Worm (Caenorhabditis elegans) whole organism, L2 larva: ENCODE results near the gene C09G9.5.

Experiments used
- C34F6.9 ChIP-seq: fragments of 150-350 bp; optimal IDR thresholded peaks from 2 replicates; lab custom pipeline; 2014; ENCODE audit warnings: missing biosample characterization, missing genetic modification characterization
- F13H6.1 ChIP-seq: sonication (generic microtip); optimal IDR thresholded peaks from 2 replicates; lab custom pipeline; 2016; ENCODE audit warnings: missing genetic modification characterization, missing compliant biosample characterization
- R02D3.7 ChIP-seq: fragments of 150-350 bp; optimal IDR thresholded peaks from 2 replicates; lab custom pipeline; 2014; ENCODE audit warnings: missing biosample characterization, missing genetic modification characterization
- Y55F3AM.14 ChIP-seq: fragments of 200-800 bp; sonication (Bioruptor generic); optimal IDR thresholded peaks from 2 replicates; lab custom pipeline; 2018; ENCODE audit warnings: mild to moderate bottlenecking, missing genetic modification characterization, missing compliant biosample characterization
- alr-1 ChIP-seq: fragments of 150-350 bp; optimal IDR thresholded peaks from 2 replicates; lab custom pipeline; 2014; ENCODE audit warnings: missing biosample characterization, missing genetic modification characterization
- aly-2 ChIP-seq: fragments of 150-350 bp; optimal IDR thresholded peaks from 2 replicates; lab custom pipeline; 2014; ENCODE audit warnings: missing biosample characterization, missing genetic modification characterization
- ama-1 ChIP-seq: fragments of 150-350 bp; optimal IDR thresholded peaks from 2 replicates; lab custom pipeline; 2018; ENCODE audit warnings: inconsistent platforms
- blmp-1 ChIP-seq: sonication (generic microtip); optimal IDR thresholded peaks from 2 replicates; lab custom pipeline; 2017; ENCODE audit warnings: missing genetic modification characterization, mild to moderate bottlenecking, missing compliant biosample characterization, antibody characterized with exemption, moderate library complexity; ENCODE audit not compliant: insufficient read depth
- ceh-16 ChIP-seq: fragments of 150-350 bp; optimal IDR thresholded peaks from 2 replicates; lab custom pipeline; 2014; ENCODE audit warnings: missing biosample characterization, missing genetic modification characterization
- crh-2 ChIP-seq: sonication (generic microtip); optimal IDR thresholded peaks from 2 replicates; lab custom pipeline; 2017; ENCODE audit warnings: missing biosample characterization, missing genetic modification characterization
- egl-27 ChIP-seq: sonication (generic microtip); optimal IDR thresholded peaks from 3 replicates; lab custom pipeline; 2017; ENCODE audit warnings: missing biosample characterization, missing genetic modification reagents, missing genetic modification characterization
- elt-1 ChIP-seq: fragments of 150-350 bp; optimal IDR thresholded peaks from 2 replicates; lab custom pipeline; 2014; ENCODE audit warnings: missing biosample characterization, missing genetic modification characterization
- elt-3 ChIP-seq: sonication (generic microtip); optimal IDR thresholded peaks from 2 replicates; lab custom pipeline; 2017; ENCODE audit warnings: missing biosample characterization, missing genetic modification characterization
- fos-1 ChIP-seq: fragments of 150-350 bp; optimal IDR thresholded peaks from 2 replicates; lab custom pipeline; 2014; ENCODE audit warnings: missing biosample characterization, missing genetic modification characterization
- gmeb-1 ChIP-seq: fragments of 150-350 bp; optimal IDR thresholded peaks from 2 replicates; lab custom pipeline; 2014; ENCODE audit warnings: missing biosample characterization, missing genetic modification characterization
- lin-13 ChIP-seq: fragments of 150-350 bp; optimal IDR thresholded peaks from 2 replicates; lab custom pipeline; 2014; ENCODE audit warnings: missing biosample characterization, missing genetic modification reagents, missing genetic modification characterization
- lsy-2 ChIP-seq, 2 experiments: fragments of 150-350 bp in 1 of 2; sonication (generic microtip) in 1 of 2; optimal IDR thresholded peaks; 2 replicates each; lab custom pipeline; 2014 to 2017; ENCODE audit warnings: missing biosample characterization in 2 of 2, missing genetic modification characterization in 2 of 2
- mab-5 ChIP-seq: fragments of 150-350 bp; optimal IDR thresholded peaks from 2 replicates; lab custom pipeline; 2014; ENCODE audit warnings: missing biosample characterization, missing genetic modification characterization
- mbf-1 ChIP-seq: sonication (generic microtip); optimal IDR thresholded peaks from 2 replicates; lab custom pipeline; 2017; ENCODE audit warnings: missing biosample characterization, missing genetic modification characterization
- mdl-1 ChIP-seq, 2 experiments: fragments of 150-350 bp in 1 of 2; sonication (generic microtip) in 1 of 2; optimal IDR thresholded peaks; 2 replicates each; lab custom pipeline; 2017; ENCODE audit warnings: missing biosample characterization in 2 of 2, missing genetic modification characterization in 2 of 2
- nhr-12 ChIP-seq: fragments of 150-350 bp; optimal IDR thresholded peaks from 2 replicates; lab custom pipeline; 2014; ENCODE audit warnings: missing biosample characterization, missing genetic modification characterization
- nhr-129 ChIP-seq: fragments of 150-350 bp; optimal IDR thresholded peaks from 2 replicates; lab custom pipeline; 2014; ENCODE audit warnings: missing biosample characterization, missing genetic modification characterization
- nhr-21 ChIP-seq: fragments of 150-350 bp; optimal IDR thresholded peaks from 2 replicates; lab custom pipeline; 2014; ENCODE audit warnings: missing biosample characterization, missing genetic modification characterization
- nhr-23 ChIP-seq: fragments of 150-350 bp; optimal IDR thresholded peaks from 2 replicates; lab custom pipeline; 2014; ENCODE audit warnings: missing biosample characterization, missing genetic modification reagents, missing genetic modification characterization
- nhr-237 ChIP-seq: fragments of 150-350 bp; optimal IDR thresholded peaks from 2 replicates; lab custom pipeline; 2014; ENCODE audit warnings: missing biosample characterization, missing genetic modification characterization
- nhr-25 ChIP-seq: fragments of 150-350 bp; sonication (generic microtip); optimal IDR thresholded peaks from 3 replicates; lab custom pipeline; 2014; ENCODE audit warnings: missing biosample characterization, missing genetic modification characterization
- peb-1 ChIP-seq: fragments of 150-350 bp; optimal IDR thresholded peaks from 2 replicates; lab custom pipeline; 2014; ENCODE audit warnings: missing biosample characterization, missing genetic modification characterization
- skn-1 ChIP-seq: sonication (generic microtip); optimal IDR thresholded peaks from 2 replicates; lab custom pipeline; 2017; ENCODE audit warnings: missing biosample characterization, missing genetic modification characterization
- sma-3 ChIP-seq: sonication (generic microtip); optimal IDR thresholded peaks from 2 replicates; lab custom pipeline; 2016; ENCODE audit warnings: missing genetic modification reagents, missing genetic modification characterization, missing compliant biosample characterization
- sma-9 ChIP-seq, 2 experiments: fragments of 150-350 bp in 1 of 2; sonication (generic microtip) in 1 of 2; optimal IDR thresholded peaks; 2 replicates each; lab custom pipeline; 2014 to 2016; ENCODE audit warnings: missing genetic modification characterization in 2 of 2, mild to moderate bottlenecking in 1 of 2, missing biosample characterization in 1 of 2, missing compliant biosample characterization in 1 of 2, missing genetic modification reagents in 1 of 2, moderate library complexity in 1 of 2
- unc-55 ChIP-seq: fragments of 150-350 bp; sonication (generic microtip); optimal IDR thresholded peaks from 3 replicates; lab custom pipeline; 2014; ENCODE audit warnings: missing biosample characterization, missing genetic modification reagents, missing genetic modification characterization
- zag-1 ChIP-seq: fragments of 150-350 bp; optimal IDR thresholded peaks from 2 replicates; lab custom pipeline; 2014; ENCODE audit warnings: missing biosample characterization, missing genetic modification characterization
- ztf-11 ChIP-seq: sonication (generic microtip); optimal IDR thresholded peaks from 2 replicates; lab custom pipeline; 2017; ENCODE audit warnings: missing biosample characterization, missing genetic modification characterization
- ztf-4 ChIP-seq: fragments of 150-350 bp; optimal IDR thresholded peaks from 2 replicates; lab custom pipeline; 2014; ENCODE audit warnings: missing biosample characterization, missing genetic modification characterization

The C09G9.5 gene

DNA sequence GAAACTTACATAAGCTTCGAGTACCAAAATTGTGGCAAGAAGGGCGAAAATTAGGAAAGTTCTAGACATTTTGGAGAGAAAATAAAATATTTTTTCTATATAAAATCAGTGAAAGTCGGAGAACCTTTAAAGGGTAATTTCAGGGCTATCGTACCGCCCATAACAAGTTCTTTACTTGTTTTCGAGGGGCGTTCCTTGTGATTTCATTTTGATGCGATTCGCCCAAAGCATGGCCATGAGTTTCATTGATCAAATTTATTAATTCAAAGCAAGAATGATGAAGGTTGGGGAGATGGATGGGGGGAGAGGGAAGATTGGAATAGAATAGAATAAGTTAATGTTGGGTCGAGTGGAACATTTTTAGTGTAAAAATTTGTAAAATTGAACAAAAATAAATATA is 29.7 kb downstream of the C09G9.5 start, which contains the start of gene C27B7.9:
Gene C27B7.9 (minus strand): TSS at position 101 of the 400 bp plus-strand sequence.
- TF ChIP-seq nhr-12 (no peak), mab-5 (tag; lab: Kevin White, UChicago) (no peak), ztf-11 (tag; lab: Kevin White, UChicago) (no peak), alr-1 (tag; lab: Kevin White, UChicago) (no peak), gmeb-1 (tag; lab: Kevin White, UChicago) (no peak), nhr-237 (tag; lab: Kevin White, UChicago) (no peak), elt-3 (tag; lab: Kevin White, UChicago) (no peak), skn-1 (no peak), nhr-25 (tag; lab: Kevin White, UChicago) (no peak), lin-13 (no peak), sma-9 (GFP tag; optimal IDR thresholded peaks at IDR 0.05; lab: Kevin White, UChicago) (no peak), sma-9 (tag; optimal IDR thresholded peaks at IDR 0.05; lab: Kevin White, UChicago) (no peak), zag-1 (no peak), mbf-1 (tag; lab: Kevin White, UChicago) (no peak), nhr-23 (no peak), ztf-4 (tag; lab: Kevin White, UChicago) (no peak), blmp-1 (tag; lab: Kevin White, UChicago) (no peak), ama-1 (lab: Kevin White, UChicago) (no peak), ceh-16 (tag; lab: Kevin White, UChicago) (no peak), nhr-129 (tag; lab: Kevin White, UChicago) (no peak)

DNA sequence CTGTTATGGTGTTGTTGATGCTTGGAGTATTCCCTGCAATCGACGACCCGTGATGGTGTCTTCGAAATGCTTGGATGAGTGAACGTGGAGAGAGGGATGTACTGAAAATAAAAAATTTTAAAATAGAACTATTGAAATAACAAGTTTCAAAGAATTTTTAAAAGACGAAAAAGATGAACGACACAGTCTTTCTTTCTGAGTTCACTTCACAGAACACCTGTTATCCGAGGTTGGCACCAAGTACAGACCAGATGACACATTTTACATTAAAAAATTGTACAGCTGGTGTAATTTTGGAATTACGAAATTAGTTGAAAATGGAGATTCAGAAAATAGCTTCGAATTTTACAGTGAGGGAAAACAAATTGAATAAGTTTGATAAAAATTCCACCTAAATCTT is 32.5 kb downstream of the C09G9.5 start, which contains the start of gene rap-1:
Gene rap-1 (minus strand): TSS at position 101 of the 400 bp plus-strand sequence.
- TF ChIP-seq peb-1 (tag; lab: Kevin White, UChicago), result no peak
- no peak for TF ChIP-seq aly-2 (tag; lab: Kevin White, UChicago)
- no peak for TF ChIP-seq skn-1
- TF ChIP-seq crh-2 (tag; lab: Kevin White, UChicago), result no peak

DNA sequence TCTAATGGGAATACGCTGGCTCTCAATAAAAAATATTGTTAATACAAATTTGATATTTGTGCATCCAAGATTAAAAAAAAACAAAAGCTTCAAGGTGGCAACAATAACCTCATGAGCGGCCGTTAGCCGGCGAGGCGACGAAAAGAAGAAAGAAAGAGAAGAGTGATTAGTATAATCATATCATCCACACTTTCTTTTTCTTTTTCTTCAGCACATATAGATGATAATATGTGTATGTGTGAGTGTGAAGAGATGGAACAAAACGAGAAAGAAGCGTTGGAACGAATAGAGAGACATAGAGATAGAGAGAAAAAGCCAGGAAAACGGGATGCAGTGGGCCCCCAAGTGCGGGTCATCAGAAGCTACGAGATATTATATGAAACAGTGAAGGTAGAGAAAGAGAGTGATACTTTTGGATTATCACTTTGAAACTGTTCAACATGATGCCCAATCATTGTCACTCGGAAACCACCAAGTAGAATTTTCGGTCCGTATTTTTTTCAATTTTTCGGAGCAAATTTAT is 34.0 kb downstream of the C09G9.5 start:
- TF ChIP-seq R02D3.7 (tag; lab: Kevin White, UChicago), result no peak
- peak in 1 of 2 experiments; percentile 49 for TF ChIP-seq lsy-2 (tag; optimal IDR thresholded peaks at IDR 0.05; lab: Kevin White, UChicago)
- TF ChIP-seq fos-1 (tag; lab: Kevin White, UChicago), result peak; percentile 12
- no peak for TF ChIP-seq mdl-1 (tag; optimal IDR thresholded peaks at IDR 0.05; lab: Kevin White, UChicago)
- TF ChIP-seq ztf-11 (tag; lab: Kevin White, UChicago), result no peak
- TF ChIP-seq lin-13, result peak; percentile 29
- TF ChIP-seq unc-55, result peak; percentile 6
- peak; percentile 4 for TF ChIP-seq crh-2 (tag; lab: Kevin White, UChicago)
- TF ChIP-seq mbf-1 (tag; lab: Kevin White, UChicago), result no peak
- TF ChIP-seq sma-9 (GFP tag; optimal IDR thresholded peaks at IDR 0.05; lab: Kevin White, UChicago), result peak; percentile 28
- no peak for TF ChIP-seq sma-9 (tag; optimal IDR thresholded peaks at IDR 0.05; lab: Kevin White, UChicago)
- TF ChIP-seq nhr-21, result peak; percentile 13
- TF ChIP-seq C34F6.9 (tag; lab: Kevin White, UChicago), result peak; percentile 28
- peak; percentile 38 for TF ChIP-seq F13H6.1 (tag; lab: Kevin White, UChicago)

DNA sequence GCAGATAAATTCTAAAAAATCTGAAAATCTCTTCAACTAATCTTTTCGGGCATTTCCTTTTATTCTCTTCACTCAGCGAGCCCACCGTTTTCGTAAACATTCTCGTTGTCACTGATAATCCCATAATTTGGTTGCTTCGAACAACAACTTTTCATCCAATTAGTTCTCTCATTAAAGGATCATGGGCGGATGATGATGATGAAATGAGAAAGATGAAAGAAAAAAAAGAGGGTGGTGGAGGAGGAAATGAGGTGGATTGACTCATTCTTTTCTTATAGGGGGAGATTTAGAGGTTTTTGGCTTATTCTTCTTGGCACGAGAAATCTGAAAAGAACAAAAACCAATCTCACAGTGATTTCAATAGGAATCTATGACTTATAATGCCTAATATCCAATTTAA is 34.8 kb downstream of the C09G9.5 start:
- TF ChIP-seq fos-1 (tag; lab: Kevin White, UChicago) (peak; percentile 14), unc-55 (no peak), sma-9 (GFP tag; optimal IDR thresholded peaks at IDR 0.05; lab: Kevin White, UChicago) (peak; percentile 0), sma-9 (tag; optimal IDR thresholded peaks at IDR 0.05; lab: Kevin White, UChicago) (no peak), C34F6.9 (tag; lab: Kevin White, UChicago) (peak; percentile 35), R02D3.7 (tag; lab: Kevin White, UChicago) (no peak)

DNA sequence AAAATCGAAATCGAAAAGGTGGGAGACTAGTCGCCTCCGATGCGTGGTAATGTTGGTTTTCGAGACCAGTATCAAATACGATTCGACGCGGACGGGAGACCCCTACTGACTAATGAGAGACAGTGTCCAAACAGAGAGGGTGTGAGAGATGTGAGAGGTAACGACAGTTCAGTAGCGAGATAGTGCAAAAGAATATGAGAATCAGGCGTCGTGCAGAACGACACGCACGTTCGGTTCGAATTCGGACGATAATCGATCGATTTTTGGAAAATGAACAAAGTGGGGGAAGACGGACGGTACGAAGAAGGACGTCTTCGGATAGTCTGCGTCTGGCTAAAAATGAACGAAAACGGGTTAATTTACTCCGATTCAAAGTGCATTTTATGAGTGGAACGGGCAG is 35.6 kb downstream of the C09G9.5 start, which contains the start of gene D1046.16:
Gene D1046.16 (plus strand): TSS at position 195 of the 400 bp plus-strand sequence.
- TF ChIP-seq elt-1 (tag; lab: Kevin White, UChicago) (no peak), egl-27 (tag; lab: Kevin White, UChicago) (peak; percentile 7), Y55F3AM.14 (no peak), nhr-25 (tag; lab: Kevin White, UChicago) (peak; percentile 65), blmp-1 (tag; lab: Kevin White, UChicago) (peak; percentile 43), nhr-129 (tag; lab: Kevin White, UChicago) (peak; percentile 70), crh-2 (tag; lab: Kevin White, UChicago) (peak; percentile 41), sma-3 (peak; percentile 44), fos-1 (tag; lab: Kevin White, UChicago) (peak; percentile 56), F13H6.1 (tag; lab: Kevin White, UChicago) (peak; percentile 55), skn-1 (no peak), lsy-2 (tag; optimal IDR thresholded peaks at IDR 0.05; lab: Kevin White, UChicago) (peak in 1 of 2 experiments; percentile 0)
- TF ChIP-seq, all 48 proteins: peak for 9
